Worm (Caenorhabditis elegans): ENCODE data around the gene rps-29.
A peak's percentile ranks its signal among the peaks of the same experiment; 100 is the strongest.

- TF ChIP-seq snpc-4 (tag; optimal IDR thresholded peaks at IDR 0.05) (no peak), sptf-1 (tag; optimal IDR thresholded peaks at IDR 0.05) (no peak), nhr-237 (tag; optimal IDR thresholded peaks at IDR 0.05) (peak; percentile 67), tbx-8 (GFP tag; optimal IDR thresholded peaks at IDR 0.05) (no peak), unc-62 (GFP tag; optimal IDR thresholded peaks at IDR 0.05) (no peak), nhr-76 (tag; optimal IDR thresholded peaks at IDR 0.05) (no peak), mab-5 (tag; optimal IDR thresholded peaks at IDR 0.05) (no peak), mep-1 (tag; optimal IDR thresholded peaks at IDR 0.05) (peak; percentile 59)
These were observed 10.8 kb upstream of the rps-29 start, which contains the start of the genes dagl-2 and ppm-1.G for ce11 chrIII:783254-783753.

Data from whole organism, mixed stage, embryonic.